Fruit fly (Drosophila melanogaster) whole organism, embryonic: Measurements from ENCODE around the gene Mad.

Experiments used
- Ada2b ChIP-seq: fragments of 200-800 bp; sonication (Bioruptor generic); IDR thresholded peaks from 2 replicates; pipeline ENCODE4 v1.3.6; 2022; ENCODE audit warnings: missing biosample characterization, missing genetic modification characterization
- Awh ChIP-seq: fragments of 200-800 bp; sonication (Bioruptor generic); IDR thresholded peaks from 2 replicates; pipeline ENCODE4, ENCODE4 v1.3.6; 2022; ENCODE audit warnings: missing biosample characterization, missing genetic modification characterization
- C15 ChIP-seq: fragments of 200-800 bp; sonication (Bioruptor generic); IDR thresholded peaks from 3 replicates; pipeline ENCODE4 v1.3.6; 2022; ENCODE audit warnings: missing biosample characterization, missing genetic modification characterization
- CG10654 ChIP-seq: fragments of 200-800 bp; sonication (Bioruptor generic); optimal IDR thresholded peaks from 2 replicates; lab custom pipeline; 2016; ENCODE audit warnings: missing biosample characterization, missing genetic modification characterization
- CG11504 ChIP-seq: fragments of 200-800 bp; sonication (Bioruptor generic); optimal IDR thresholded peaks from 3 replicates; lab custom pipeline; 2019; ENCODE audit warnings: missing biosample characterization, mild to moderate bottlenecking, missing genetic modification characterization, moderate library complexity
- CG11560 ChIP-seq: fragments of 200-800 bp; sonication (Bioruptor generic); IDR thresholded peaks from 3 replicates; pipeline ENCODE4 v1.3.6; 2022; ENCODE audit warnings: missing biosample characterization, missing genetic modification characterization
- CG14014 ChIP-seq: fragments of 200-800 bp; sonication (Bioruptor generic); IDR thresholded peaks from 2 replicates; pipeline ENCODE4 v1.3.6; 2022; ENCODE audit warnings: missing biosample characterization, missing genetic modification characterization
- CG2875 ChIP-seq: fragments of 200-800 bp; sonication (Bioruptor generic); optimal IDR thresholded peaks from 2 replicates; lab custom pipeline; 2017; ENCODE audit warnings: missing biosample characterization, mild to moderate bottlenecking, missing genetic modification characterization, missing genetic modification reagents
- CG32772 ChIP-seq: fragments of 200-800 bp; sonication (Bioruptor generic); IDR thresholded peaks from 2 replicates; pipeline ENCODE4 v1.3.6; 2022; ENCODE audit warnings: missing biosample characterization, missing genetic modification characterization
- CG34224 ChIP-seq: fragments of 200-800 bp; sonication (Bioruptor generic); IDR thresholded peaks from 3 replicates; pipeline ENCODE4 v1.3.6; 2022; ENCODE audit warnings: missing biosample characterization, missing genetic modification characterization; ENCODE audit not compliant: partially characterized antibody
- CG6683 ChIP-seq: fragments of 200-800 bp; sonication (Bioruptor generic); optimal IDR thresholded peaks from 2 replicates; lab custom pipeline; 2017; ENCODE audit warnings: missing biosample characterization, mild to moderate bottlenecking, missing genetic modification characterization, missing genetic modification reagents
- CG7357 ChIP-seq: fragments of 200-800 bp; sonication (Bioruptor generic); IDR thresholded peaks from 3 replicates; pipeline ENCODE4 v1.3.6; 2022; ENCODE audit warnings: missing biosample characterization, missing genetic modification characterization
- CG7963 ChIP-seq: fragments of 200-800 bp; sonication (Bioruptor generic); IDR thresholded peaks from 3 replicates; pipeline ENCODE4 v1.3.6; 2022; ENCODE audit warnings: missing biosample characterization, missing genetic modification characterization; ENCODE audit not compliant: partially characterized antibody
- CG8290 ChIP-seq, 3 experiments: fragments of 200-800 bp; sonication (Bioruptor generic); optimal IDR thresholded peaks; 2 replicates each; lab custom pipeline; 2016 to 2019; ENCODE audit warnings: missing biosample characterization in 3 of 3, missing genetic modification characterization in 3 of 3, mild to moderate bottlenecking in 2 of 3, moderate library complexity in 1 of 3
- CG9609 ChIP-seq: fragments of 200-800 bp; sonication (Bioruptor generic); optimal IDR thresholded peaks from 3 replicates; lab custom pipeline; 2016; ENCODE audit warnings: missing biosample characterization, missing genetic modification characterization
- Drgx ChIP-seq: fragments of 200-800 bp; sonication (Bioruptor generic); IDR thresholded peaks from 2 replicates; pipeline ENCODE4 v1.3.6; 2022; ENCODE audit warnings: missing biosample characterization, missing genetic modification characterization
- E2f1 ChIP-seq: fragments of 200-800 bp; sonication (Bioruptor generic); IDR thresholded peaks from 2 replicates; pipeline ENCODE4 v1.3.6; 2022; ENCODE audit warnings: missing biosample characterization, missing genetic modification characterization
- GATAe ChIP-seq: fragments of 200-800 bp; sonication (Bioruptor generic); conservative IDR thresholded peaks from 2 replicates; pipeline ENCODE4 v1.3.6; 2022; ENCODE audit warnings: missing biosample characterization, missing genetic modification characterization
- Hr51 ChIP-seq, 2 experiments: fragments of 200-800 bp; sonication (Bioruptor generic); optimal IDR thresholded peaks; 2 replicates in 1 of 2; 3 replicates in 1 of 2; lab custom pipeline; 2016 to 2018; ENCODE audit warnings: missing biosample characterization in 2 of 2, missing genetic modification characterization in 2 of 2, mild to moderate bottlenecking in 1 of 2, moderate library complexity in 1 of 2
- Kr ChIP-seq: fragments of 200-800 bp; sonication (Bioruptor generic); optimal IDR thresholded peaks from 2 replicates; lab custom pipeline; 2017; ENCODE audit warnings: missing biosample characterization, mild to moderate bottlenecking, missing genetic modification characterization
- NFAT ChIP-seq: fragments of 200-800 bp; sonication (Bioruptor generic); IDR thresholded peaks from 2 replicates; pipeline ENCODE4 v1.3.6; 2022; ENCODE audit warnings: missing biosample characterization, missing genetic modification characterization
- Nf-YB ChIP-seq: fragments of 200-800 bp; sonication (Bioruptor generic); optimal IDR thresholded peaks from 3 replicates; lab custom pipeline; 2019; ENCODE audit warnings: missing biosample characterization, mild to moderate bottlenecking, missing genetic modification characterization, moderate library complexity
- ase ChIP-seq: fragments of 200-800 bp; sonication (Bioruptor generic); IDR thresholded peaks from 3 replicates; pipeline ENCODE4 v1.3.6; 2022; ENCODE audit warnings: missing biosample characterization, missing genetic modification characterization
- ato ChIP-seq: fragments of 200-800 bp; sonication (Bioruptor generic); IDR thresholded peaks from 2 replicates; pipeline ENCODE4 v1.3.6; 2022; ENCODE audit warnings: missing biosample characterization, missing genetic modification characterization; ENCODE audit not compliant: partially characterized antibody
- bsh ChIP-seq, 2 experiments: fragments of 200-800 bp; sonication (Bioruptor generic); optimal IDR thresholded peaks; 2 replicates each; lab custom pipeline; 2017 to 2018; ENCODE audit warnings: mild to moderate bottlenecking in 2 of 2, missing biosample characterization in 2 of 2, missing genetic modification characterization in 2 of 2, moderate library complexity in 1 of 2
- cad ChIP-seq: fragments of >200 bp; optimal IDR thresholded peaks from 2 replicates; lab custom pipeline; 2017; ENCODE audit warnings: missing biosample characterization, missing genetic modification characterization
- chif ChIP-seq, 2 experiments: fragments of 200-800 bp; sonication (Bioruptor generic); optimal IDR thresholded peaks; 3 replicates each; lab custom pipeline; 2016; ENCODE audit warnings: missing biosample characterization in 2 of 2, missing genetic modification characterization in 2 of 2
- chinmo ChIP-seq: fragments of 200-800 bp; sonication (Bioruptor generic); IDR thresholded peaks from 4 replicates; pipeline ENCODE4 v1.3.6; 2022; ENCODE audit warnings: missing biosample characterization, missing genetic modification characterization; ENCODE audit not compliant: partially characterized antibody
- corto ChIP-seq: fragments of 200-800 bp; sonication (Bioruptor generic); optimal IDR thresholded peaks from 2 replicates; lab custom pipeline; 2016; ENCODE audit warnings: missing biosample characterization, mild to moderate bottlenecking, missing genetic modification characterization, moderate library complexity
- dysf ChIP-seq: fragments of 200-800 bp; sonication (Bioruptor generic); IDR thresholded peaks from 3 replicates; pipeline ENCODE4 v1.3.6; 2022; ENCODE audit warnings: missing biosample characterization, missing genetic modification characterization
- emc ChIP-seq: fragments of 200-800 bp; sonication (Bioruptor generic); optimal IDR thresholded peaks from 2 replicates; lab custom pipeline; 2016; ENCODE audit warnings: missing biosample characterization, missing genetic modification characterization
- fd102C ChIP-seq: fragments of 200-800 bp; sonication (Bioruptor generic); optimal IDR thresholded peaks from 2 replicates; lab custom pipeline; 2018; ENCODE audit warnings: missing biosample characterization, mild to moderate bottlenecking, missing genetic modification characterization, moderate library complexity
- gem ChIP-seq: fragments of 200-800 bp; sonication (Bioruptor generic); optimal IDR thresholded peaks from 2 replicates; lab custom pipeline; 2019; ENCODE audit warnings: missing biosample characterization, mild to moderate bottlenecking, missing genetic modification characterization, moderate library complexity
- gt ChIP-seq: fragments of 200-800 bp; sonication (Bioruptor generic); IDR thresholded peaks from 2 replicates; pipeline ENCODE4 v1.3.6; 2022; ENCODE audit warnings: missing biosample characterization, missing genetic modification characterization
- ham ChIP-seq: fragments of 200-800 bp; sonication (Bioruptor generic); IDR thresholded peaks from 2 replicates; pipeline ENCODE4 v1.3.6; 2022; ENCODE audit warnings: missing biosample characterization, missing genetic modification characterization
- hbn ChIP-seq: fragments of 200-800 bp; sonication (Bioruptor generic); IDR thresholded peaks from 2 replicates; pipeline ENCODE4 v1.3.6; 2022; ENCODE audit warnings: missing biosample characterization, missing genetic modification characterization; ENCODE audit not compliant: partially characterized antibody
- insv ChIP-seq, 2 experiments: fragments of 200-800 bp; sonication (Bioruptor generic); optimal IDR thresholded peaks; 3 replicates each; lab custom pipeline; 2016 to 2018; ENCODE audit warnings: missing biosample characterization in 2 of 2, missing genetic modification characterization in 2 of 2
- klu ChIP-seq: fragments of 200-800 bp; sonication (Bioruptor generic); IDR thresholded peaks from 2 replicates; pipeline ENCODE4 v1.3.6; 2022; ENCODE audit warnings: missing biosample characterization, missing genetic modification characterization
- lmd ChIP-seq: fragments of 200-800 bp; sonication (Bioruptor generic); IDR thresholded peaks from 2 replicates; pipeline ENCODE4 v1.3.6; 2022; ENCODE audit warnings: missing biosample characterization, missing genetic modification characterization
- nau ChIP-seq: fragments of 200-800 bp; sonication (Bioruptor generic); optimal IDR thresholded peaks from 3 replicates; lab custom pipeline; 2017; ENCODE audit warnings: missing biosample characterization, mild to moderate bottlenecking, missing genetic modification characterization, missing genetic modification reagents
- oc ChIP-seq: fragments of 200-800 bp; sonication (Bioruptor generic); optimal IDR thresholded peaks from 2 replicates; lab custom pipeline; 2018; ENCODE audit warnings: missing biosample characterization, mild to moderate bottlenecking, missing genetic modification characterization, moderate library complexity
- org-1 ChIP-seq: fragments of 200-800 bp; sonication (Bioruptor generic); optimal IDR thresholded peaks from 2 replicates; lab custom pipeline; 2017; ENCODE audit warnings: missing biosample characterization, missing genetic modification characterization
- otp ChIP-seq: fragments of 200-800 bp; sonication (Bioruptor generic); IDR thresholded peaks from 3 replicates; pipeline ENCODE4, ENCODE4 v1.3.6; 2022; ENCODE audit warnings: missing biosample characterization, missing genetic modification characterization
- pan ChIP-seq, 4 experiments: fragments of >200 bp in 3 of 4; fragments of 200-800 bp in 1 of 4; sonication (Bioruptor generic) in 1 of 4; optimal IDR thresholded peaks in 3 of 4; IDR thresholded peaks in 1 of 4; 2 replicates each; pipeline versions ENCODE4 v1.3.6 to Lab custom; 2017 to 2022; ENCODE audit warnings: missing biosample characterization in 2 of 4, missing genetic modification characterization in 2 of 4, mixed read lengths in 1 of 4
- pita ChIP-seq: fragments of 200-800 bp; sonication (Bioruptor generic); optimal IDR thresholded peaks from 2 replicates; lab custom pipeline; 2017; ENCODE audit warnings: missing biosample characterization, mild to moderate bottlenecking, missing genetic modification characterization
- psq ChIP-seq: fragments of 200-800 bp; sonication (Bioruptor generic); optimal IDR thresholded peaks from 2 replicates; lab custom pipeline; 2017; ENCODE audit warnings: missing biosample characterization, missing genetic modification characterization
- vvl ChIP-seq: fragments of 200-800 bp; sonication (Bioruptor generic); IDR thresholded peaks from 2 replicates; pipeline ENCODE4 v1.3.6; 2022; ENCODE audit warnings: missing biosample characterization, missing genetic modification characterization
- wek ChIP-seq: fragments of 200-800 bp; sonication (Bioruptor generic); optimal IDR thresholded peaks from 3 replicates; lab custom pipeline; 2018; ENCODE audit warnings: missing biosample characterization, mild to moderate bottlenecking, missing genetic modification characterization, moderate library complexity
- wor ChIP-seq: fragments of 200-800 bp; sonication (Bioruptor generic); IDR thresholded peaks from 2 replicates; pipeline ENCODE4 v1.3.6; 2022; ENCODE audit warnings: missing biosample characterization, missing genetic modification characterization

Mad gene

dm6 chr2L:3121325-3121724 lies 38.1 kb downstream of the Mad start (continued):
- TF ChIP-seq Hr51 (GFP tag; optimal IDR thresholded peaks at IDR 0.05; lab: Kevin White, UChicago) (peak in 1 of 2 experiments; percentile 9), ato (no peak), otp (GFP tag; lab: Robert Waterston, UW) (0 out of 3 replicates have a peak, but pooled peaks have one; percentile 29), bsh (GFP tag; optimal IDR thresholded peaks at IDR 0.05; lab: Kevin White, UChicago) (no peak), CG9609 (GFP tag; lab: Kevin White, UChicago) (no peak), vvl (peak; percentile 45), C15 (no peak), org-1 (GFP tag; lab: Kevin White, UChicago) (no peak), E2f1 (GFP tag; lab: Robert Waterston, UW) (0 out of 2 replicates have a peak, but pooled peaks have one; percentile 19), emc (no peak), CG7963 (GFP tag; lab: Robert Waterston, UW) (no peak), Ada2b (GFP tag; lab: Robert Waterston, UW) (0 out of 2 replicates have a peak, but pooled peaks have one; percentile 7), NFAT (GFP tag; lab: Robert Waterston, UW) (no peak), chinmo (GFP tag; lab: Robert Waterston, UW) (0 out of 4 replicates have a peak, but pooled peaks have one; percentile 14), lmd (GFP tag; lab: Robert Waterston, UW) (no peak), oc (tag; lab: Kevin White, UChicago) (no peak), cad (no peak), Drgx (no peak), psq (GFP tag; lab: Kevin White, UChicago) (no peak), fd102C (GFP tag; lab: Kevin White, UChicago) (no peak), CG8290 (GFP tag; optimal IDR thresholded peaks at IDR 0.05; lab: Kevin White, UChicago) (no peak), CG8290 (tag; optimal IDR thresholded peaks at IDR 0.05; lab: Kevin White, UChicago) (peak in 1 of 2 experiments; percentile 36), CG11560 (no peak), dysf (GFP tag; lab: Robert Waterston, UW) (peak; percentile 53; the same call in 1 of the 3 replicates), ase (GFP tag; lab: Robert Waterston, UW) (no peak), wor (GFP tag; lab: Robert Waterston, UW) (no peak), CG14014 (GFP tag; lab: Robert Waterston, UW) (0 out of 2 replicates have a peak, but pooled peaks have one; percentile 28), CG10654 (GFP tag; lab: Kevin White, UChicago) (no peak), gt (GFP tag; lab: Robert Waterston, UW) (no peak), hbn (no peak), ham (GFP tag; lab: Robert Waterston, UW) (no peak), chif (GFP tag; optimal IDR thresholded peaks at IDR 0.05; lab: Kevin White, UChicago) (no peak), wek (GFP tag; lab: Kevin White, UChicago) (no peak), Kr (GFP tag; lab: Kevin White, UChicago) (no peak), gem (tag; lab: Kevin White, UChicago) (no peak), Nf-YB (no peak), klu (GFP tag; lab: Robert Waterston, UW) (no peak), corto (GFP tag; lab: Kevin White, UChicago) (no peak), CG6683 (GFP tag; lab: Kevin White, UChicago) (no peak), CG32772 (GFP tag; lab: Robert Waterston, UW) (0 out of 2 replicates have a peak, but pooled peaks have one; percentile 6), CG7357 (GFP tag; lab: Robert Waterston, UW) (no peak), nau (GFP tag; lab: Kevin White, UChicago) (no peak), CG34224 (GFP tag; lab: Robert Waterston, UW) (no peak), CG11504 (tag; lab: Kevin White, UChicago) (peak; percentile 12), insv (GFP tag; optimal IDR thresholded peaks at IDR 0.05; lab: Kevin White, UChicago) (no peak), CG2875 (GFP tag; lab: Kevin White, UChicago) (no peak), Awh (GFP tag; lab: Robert Waterston, UW) (peak; percentile 9; the same call in 1 of the 2 replicates), pan (optimal IDR thresholded peaks at IDR 0.05; lab: Kevin White, UChicago) (no peak), pan (GFP tag; optimal IDR thresholded peaks at IDR 0.05 in 1 of 2, IDR thresholded peaks at IDR 0.05 in 1 of 2) (peak in 1 of 2 experiments; percentile 44), pita (GFP tag; lab: Kevin White, UChicago) (no peak), GATAe (GFP tag; lab: Robert Waterston, UW) (0 out of 2 replicates have a peak, but pooled peaks have one; percentile 20)
